Fruit fly (Drosophila melanogaster): ENCODE measurements around the gene CG1999.

Gene CG1999

dm6 chrX:7406908-7407307, 48.3 kb downstream of the CG1999 start, which contains the start of gene CG32727:
Gene CG32727 (plus strand): TSS chrX:7407208.
- TF ChIP-seq Pif1A (GFP tag; optimal IDR thresholded peaks at IDR 0.05) (no peak), CG15710 (tag; optimal IDR thresholded peaks at IDR 0.05) (no peak), CG14655 (GFP tag; optimal IDR thresholded peaks at IDR 0.05) (no peak), gl (tag; optimal IDR thresholded peaks at IDR 0.05) (no peak), EcR (GFP tag; optimal IDR thresholded peaks at IDR 0.05) (no peak), CG12605 (GFP tag; IDR thresholded peaks at IDR 0.05) (no peak), CG8301 (tag; optimal IDR thresholded peaks at IDR 0.05) (no peak), CG9948 (tag; optimal IDR thresholded peaks at IDR 0.05) (no peak), Ets98B (GFP tag; IDR thresholded peaks at IDR 0.05) (no peak), fd96Ca (GFP tag; IDR thresholded peaks at IDR 0.05) (no peak), CG32121 (GFP tag; IDR thresholded peaks at IDR 0.05) (no peak), D1 (tag; optimal IDR thresholded peaks at IDR 0.05) (no peak), CG34367 (tag; optimal IDR thresholded peaks at IDR 0.05) (no peak), CG10348 (GFP tag; IDR thresholded peaks at IDR 0.05) (no peak), CG13204 (GFP tag; optimal IDR thresholded peaks at IDR 0.05) (no peak)
